Worm (Caenorhabditis elegans) whole organism, early embryonic: ENCODE data around the gene E02C12.19.

Experiments used
- B0310.2 ChIP-seq: sonication (generic microtip); optimal IDR thresholded peaks from 2 replicates; lab custom pipeline; 2016; ENCODE audit warnings: mild to moderate bottlenecking, missing genetic modification characterization, missing compliant biosample characterization
- F13C5.2 ChIP-seq: sonication (generic microtip); optimal IDR thresholded peaks from 2 replicates; lab custom pipeline; 2017; ENCODE audit warnings: mild to moderate bottlenecking, missing genetic modification characterization, inconsistent platforms, missing compliant biosample characterization
- aly-1 ChIP-seq: sonication (generic microtip); optimal IDR thresholded peaks from 2 replicates; lab custom pipeline; 2016; ENCODE audit warnings: missing genetic modification characterization, missing compliant biosample characterization
- ama-1 ChIP-seq: fragments of 150-350 bp; optimal IDR thresholded peaks from 2 replicates; lab custom pipeline; 2014
- ceh-13 ChIP-seq: fragments of 200-800 bp; sonication (Bioruptor generic); optimal IDR thresholded peaks from 2 replicates; lab custom pipeline; 2018; ENCODE audit warnings: mild to moderate bottlenecking, missing genetic modification characterization, missing compliant biosample characterization
- ceh-36 ChIP-seq: sonication (generic microtip); optimal IDR thresholded peaks from 2 replicates; lab custom pipeline; 2016; ENCODE audit warnings: missing genetic modification characterization, inconsistent platforms, missing compliant biosample characterization
- ets-7 ChIP-seq: sonication (generic microtip); optimal IDR thresholded peaks from 2 replicates; lab custom pipeline; 2016; ENCODE audit warnings: missing genotype, missing genetic modification characterization, missing compliant biosample characterization
- flt-1 ChIP-seq: fragments of 200-800 bp; sonication (Bioruptor generic); IDR thresholded peaks from 2 replicates; pipeline ENCODE4 v1.3.6; 2022; ENCODE audit warnings: missing genetic modification characterization, missing compliant biosample characterization
- hmbx-1 ChIP-seq: sonication (generic microtip); optimal IDR thresholded peaks from 2 replicates; lab custom pipeline; 2016; ENCODE audit warnings: mild to moderate bottlenecking, missing genetic modification characterization, missing compliant biosample characterization
- hmg-4 ChIP-seq: fragments of 200-800 bp; sonication (Bioruptor generic); optimal IDR thresholded peaks from 2 replicates; lab custom pipeline; 2018; ENCODE audit warnings: mild to moderate bottlenecking, missing genetic modification characterization, missing compliant biosample characterization
- hnd-1 ChIP-seq: sonication (generic microtip); optimal IDR thresholded peaks from 2 replicates; lab custom pipeline; 2016; ENCODE audit warnings: missing genetic modification characterization, missing compliant biosample characterization
- pes-1 ChIP-seq: fragments of 200-800 bp; sonication (Bioruptor generic); IDR thresholded peaks from 2 replicates; pipeline ENCODE4 v1.3.6; 2022; ENCODE audit warnings: missing genetic modification reagents, missing genetic modification characterization, missing compliant biosample characterization
- scrt-1 ChIP-seq: fragments of 200-800 bp; sonication (Bioruptor generic); IDR thresholded peaks from 2 replicates; pipeline ENCODE4 v1.3.6; 2022; ENCODE audit warnings: missing genetic modification characterization, missing compliant biosample characterization
- sea-1 ChIP-seq: fragments of 200-800 bp; sonication (Bioruptor generic); conservative IDR thresholded peaks from 2 replicates; pipeline ENCODE4 v1.3.6; 2022; ENCODE audit warnings: missing genetic modification characterization, missing compliant biosample characterization
- tbx-11 ChIP-seq: fragments of 200-800 bp; sonication (Bioruptor generic); IDR thresholded peaks from 2 replicates; pipeline ENCODE4 v1.3.6; 2022; ENCODE audit warnings: missing genetic modification characterization, missing compliant biosample characterization
- tbx-37 ChIP-seq: fragments of 200-800 bp; sonication (Bioruptor generic); conservative IDR thresholded peaks from 2 replicates; pipeline ENCODE4 v1.3.6; 2022; ENCODE audit warnings: missing genetic modification reagents, missing genetic modification characterization, missing compliant biosample characterization
- tra-4 ChIP-seq: sonication (generic microtip); optimal IDR thresholded peaks from 2 replicates; lab custom pipeline; 2017; ENCODE audit warnings: missing genetic modification characterization, missing compliant biosample characterization

E02C12.19 gene

DNA sequence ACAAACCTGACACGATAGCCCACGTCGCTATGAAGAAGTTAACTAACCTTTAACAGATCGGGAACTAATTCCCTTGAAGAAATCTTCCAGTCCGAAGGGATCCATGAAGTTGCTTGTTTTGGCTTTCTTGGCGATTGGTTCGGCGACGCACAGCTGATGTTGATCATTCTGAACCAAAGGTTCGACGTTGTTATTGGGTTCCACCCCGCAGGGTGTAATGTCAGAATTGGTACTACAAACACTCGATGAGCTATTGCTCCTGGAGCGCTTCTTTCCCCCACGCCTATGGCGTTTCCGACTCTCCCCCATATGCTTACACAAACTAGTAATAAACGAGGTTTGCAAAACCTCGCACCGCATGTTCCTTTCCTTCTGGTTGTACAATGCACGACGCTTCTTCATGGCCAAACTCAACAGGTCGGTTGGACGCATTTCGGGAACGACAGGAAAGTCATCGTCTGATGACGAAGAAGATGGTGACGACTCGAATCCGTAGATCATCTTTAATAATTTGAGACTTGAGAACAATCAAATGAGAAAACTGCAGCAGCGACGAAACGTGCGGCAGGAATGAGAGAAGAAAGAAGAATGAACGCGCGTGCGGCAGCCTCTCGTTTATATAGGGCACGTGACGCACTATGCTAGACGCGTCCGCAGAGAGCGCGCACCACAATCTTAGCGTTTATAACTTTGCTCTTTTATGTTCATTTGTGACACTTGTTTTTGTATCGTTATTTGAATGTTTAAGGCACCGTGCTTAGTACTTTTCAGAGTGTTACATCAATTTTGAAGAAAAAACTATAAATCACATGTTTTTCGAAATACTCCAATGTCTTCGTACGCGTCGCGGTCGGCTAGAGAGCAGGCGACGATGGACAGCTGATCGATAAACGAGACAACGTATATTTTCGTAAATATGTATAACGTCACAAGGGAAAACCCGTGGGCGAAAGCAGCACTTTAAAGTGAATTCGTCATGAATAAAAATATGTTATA lies 32.4 kb downstream of the E02C12.19 start, which contains the start of gene tos-1:
tos-1 (minus strand) TSS at position 575 of the 996 bp plus-strand sequence.
- TF ChIP-seq F13C5.2 (peak; percentile 98), tbx-11 (GFP tag; lab: Robert Waterston, UW) (peak; percentile 62), flt-1 (GFP tag; lab: Robert Waterston, UW) (peak; percentile 64), scrt-1 (GFP tag; lab: Robert Waterston, UW) (0 out of 2 replicates have a peak, but pooled peaks have one; percentile 45), sea-1 (peak; percentile 62; the same call in 1 of the 2 replicates), aly-1 (tag; lab: Kevin White, UChicago) (peak; percentile 70), hmg-4 (GFP tag; lab: Kevin White, UChicago) (peak; percentile 86), hnd-1 (tag; lab: Kevin White, UChicago) (peak; percentile 57), pes-1 (GFP tag; lab: Robert Waterston, UW) (peak; percentile 68), tbx-37 (GFP tag; lab: Robert Waterston, UW) (no peak), hmbx-1 (tag; lab: Kevin White, UChicago) (peak; percentile 66), ceh-36 (tag; lab: Kevin White, UChicago) (peak; percentile 70), tra-4 (tag; lab: Kevin White, UChicago) (peak; percentile 52), ama-1 (lab: Kevin White, UChicago) (peak; percentile 99), ets-7 (tag; lab: Kevin White, UChicago) (peak; percentile 54), B0310.2 (peak; percentile 62), ceh-13 (GFP tag; lab: Kevin White, UChicago) (peak; percentile 38)

DNA sequence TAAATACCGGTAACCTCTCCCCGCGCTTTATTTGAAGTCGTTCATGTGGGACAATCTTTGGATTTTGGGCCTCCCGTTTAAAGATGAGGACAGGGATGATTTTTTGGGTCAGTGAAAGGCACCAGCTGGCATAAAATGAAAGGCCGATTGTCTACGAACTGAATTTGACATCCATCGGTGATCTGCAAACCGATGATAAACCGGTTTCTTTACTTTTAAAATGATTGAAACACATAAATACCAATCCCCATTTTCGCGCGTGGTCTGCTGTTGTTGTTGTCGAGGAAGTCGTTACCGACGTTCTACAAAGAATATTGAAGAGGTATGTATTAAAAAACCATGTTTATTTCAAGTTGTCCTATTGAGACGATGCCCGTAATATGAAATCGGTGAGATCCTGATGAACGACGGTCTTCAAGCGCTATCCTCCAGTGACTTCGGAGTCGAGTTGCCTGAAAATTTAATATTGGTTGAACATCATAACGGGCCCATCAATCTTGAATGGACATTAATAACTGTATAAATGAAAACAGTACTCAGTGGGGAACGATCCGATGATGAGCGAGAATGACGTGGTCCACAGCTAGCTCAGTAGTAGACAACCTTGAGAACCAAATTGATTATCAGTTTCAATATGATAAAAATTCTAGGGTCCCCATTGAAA lies 33.2 kb downstream of the E02C12.19 start:
- no peak for TF ChIP-seq tbx-37 (GFP tag; lab: Robert Waterston, UW)
- TF ChIP-seq pes-1 (GFP tag; lab: Robert Waterston, UW), result peak; percentile 56; the same call in 1 of the 2 replicates
- peak; percentile 6 for TF ChIP-seq ama-1 (lab: Kevin White, UChicago)
- no peak for TF ChIP-seq F13C5.2
- 0 out of 2 replicates have a peak, but pooled peaks have one; percentile 46 for TF ChIP-seq tbx-11 (GFP tag; lab: Robert Waterston, UW)

DNA sequence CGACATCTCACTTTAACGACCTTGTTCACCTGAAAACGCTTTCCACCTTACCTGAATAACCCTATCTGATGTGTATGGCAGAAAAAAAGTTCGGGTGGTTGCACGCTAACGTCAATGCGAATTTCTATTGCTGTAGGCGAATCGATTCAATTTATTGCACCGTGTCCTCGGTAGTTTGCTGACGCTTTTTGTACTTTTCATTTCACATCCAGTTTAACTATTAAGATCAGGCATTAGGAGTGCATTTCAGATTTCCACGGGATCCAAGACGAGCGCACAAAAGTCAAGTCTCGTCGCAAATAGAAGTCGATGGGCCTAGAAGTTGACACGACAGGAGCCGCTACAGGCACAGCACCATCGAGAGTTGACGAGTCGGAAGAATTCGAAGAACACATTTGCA lies 34.0 kb downstream of the E02C12.19 start:
- TF ChIP-seq flt-1 (GFP tag; lab: Robert Waterston, UW) (peak; percentile 60; the same call in 1 of the 2 replicates), tbx-11 (GFP tag; lab: Robert Waterston, UW) (peak; percentile 38; the same call in 1 of the 2 replicates), pes-1 (GFP tag; lab: Robert Waterston, UW) (peak; percentile 69), sea-1 (peak; percentile 62; the same call in 1 of the 2 replicates)

DNA sequence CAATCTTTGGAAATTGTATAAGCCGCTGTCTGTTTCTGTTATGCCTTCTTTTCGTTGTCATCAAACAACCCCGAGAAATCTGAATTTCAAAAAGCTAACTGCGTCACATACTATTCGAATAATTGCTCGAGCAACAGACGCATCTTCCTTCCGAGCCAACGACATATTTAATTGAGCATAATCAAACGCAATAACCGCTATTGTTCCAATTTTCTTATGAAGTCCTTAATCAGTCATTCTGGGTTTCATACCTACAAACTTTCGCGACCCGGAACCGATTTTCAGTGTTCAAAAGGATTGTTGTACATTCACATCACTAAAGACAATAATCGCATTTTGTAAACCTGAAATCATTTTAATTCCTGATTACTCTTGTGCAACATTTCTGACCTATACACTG lies 34.5 kb downstream of the E02C12.19 start:
- peak; percentile 40; the same call in 1 of the 2 replicates for TF ChIP-seq scrt-1 (GFP tag; lab: Robert Waterston, UW)

DNA sequence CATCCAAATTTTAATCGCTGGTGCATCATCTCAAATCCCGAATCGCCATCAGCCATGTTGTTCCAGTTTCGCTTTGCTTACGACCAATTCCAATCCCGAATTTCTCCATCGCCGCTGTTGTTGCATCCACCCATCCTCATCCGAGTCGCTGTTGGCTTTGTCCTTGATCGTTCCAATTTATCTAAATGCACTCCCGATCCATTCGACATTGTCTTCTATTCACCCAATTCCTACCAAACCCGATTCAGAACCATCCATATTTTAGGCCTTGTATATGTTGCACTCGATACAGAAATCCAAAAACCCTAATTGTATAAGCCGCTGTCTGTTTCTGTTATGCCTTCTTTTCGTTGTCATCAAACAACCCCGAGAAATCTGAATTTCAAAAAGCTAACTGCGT lies 36.0 kb downstream of the E02C12.19 start:
- TF ChIP-seq hnd-1 (tag; lab: Kevin White, UChicago) (no peak), scrt-1 (GFP tag; lab: Robert Waterston, UW) (no peak), ceh-36 (tag; lab: Kevin White, UChicago) (no peak), ama-1 (lab: Kevin White, UChicago) (no peak), hmbx-1 (tag; lab: Kevin White, UChicago) (no peak)

DNA sequence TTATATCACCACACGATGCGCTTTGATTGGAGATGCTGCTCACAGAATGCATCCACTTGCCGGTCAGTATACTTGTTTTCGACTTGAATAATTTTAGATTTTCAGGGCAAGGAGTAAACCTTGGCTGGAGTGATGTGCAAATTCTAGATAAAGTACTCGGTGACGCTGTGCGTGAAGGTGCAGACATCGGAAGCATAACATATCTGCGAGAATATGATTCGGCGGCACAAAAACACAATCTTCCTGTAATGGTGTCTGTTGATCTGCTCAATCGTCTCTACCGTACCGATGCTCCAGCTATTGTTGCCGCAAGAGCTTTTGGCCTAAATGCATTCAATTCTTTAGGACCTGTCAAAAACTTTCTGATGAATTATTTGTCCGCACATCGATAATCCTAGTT lies 37.9 kb downstream of the E02C12.19 start:
- TF ChIP-seq scrt-1 (GFP tag; lab: Robert Waterston, UW) (no peak), sea-1 (0 out of 2 replicates have a peak, but pooled peaks have one; percentile 12), aly-1 (tag; lab: Kevin White, UChicago) (no peak), hmg-4 (GFP tag; lab: Kevin White, UChicago) (no peak), pes-1 (GFP tag; lab: Robert Waterston, UW) (no peak)

DNA sequence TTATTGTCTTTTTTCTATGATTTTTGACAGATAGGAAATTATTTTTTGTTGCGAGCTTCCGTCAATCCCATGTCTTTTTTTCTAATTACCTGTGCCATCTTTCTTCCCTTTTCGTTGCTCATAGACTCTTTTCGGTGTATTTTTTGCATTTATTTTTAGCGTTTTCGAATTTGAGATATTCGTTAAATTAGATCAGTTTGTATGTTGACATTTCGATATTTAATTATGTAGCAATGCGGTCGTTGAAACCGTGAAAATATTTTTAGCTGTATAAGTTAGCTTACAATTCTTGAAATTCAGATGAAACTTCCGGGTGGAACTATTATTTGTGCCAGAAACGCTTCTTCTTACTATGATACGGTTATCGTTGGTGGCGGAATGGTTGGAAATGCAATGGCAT lies 39.9 kb downstream of the E02C12.19 start, which contains the start of gene coq-6:
coq-6 (plus strand) TSS at position 301 of the 400 bp plus-strand sequence.
- TF ChIP-seq tbx-37 (GFP tag; lab: Robert Waterston, UW) (no peak), hnd-1 (tag; lab: Kevin White, UChicago) (no peak), tra-4 (tag; lab: Kevin White, UChicago) (no peak), ama-1 (lab: Kevin White, UChicago) (no peak), hmbx-1 (tag; lab: Kevin White, UChicago) (no peak)

DNA sequence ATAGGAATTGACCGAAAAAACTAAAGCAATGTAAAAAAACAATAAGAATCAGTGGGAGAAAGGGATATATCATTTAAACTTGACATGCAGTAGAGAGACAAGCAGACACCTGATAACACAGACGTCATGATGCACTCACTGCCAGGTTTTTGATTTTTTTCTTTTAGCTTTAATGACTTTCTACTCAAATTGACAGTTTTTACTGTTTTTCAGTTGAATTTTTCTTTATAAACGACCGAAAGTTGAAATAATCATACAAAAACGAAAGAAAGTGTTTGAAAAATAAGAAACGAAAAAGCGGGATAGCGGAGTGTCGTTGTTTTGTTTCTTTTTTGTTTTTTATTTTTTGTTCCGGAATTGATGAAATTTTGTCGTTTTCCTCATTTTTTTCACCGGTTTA lies 42.1 kb downstream of the E02C12.19 start, which contains the start of gene ucp-4:
ucp-4 (plus strand) TSS at position 83 of the 400 bp plus-strand sequence.
- no peak for TF ChIP-seq sea-1
- no peak for TF ChIP-seq flt-1 (GFP tag; lab: Robert Waterston, UW)
- TF ChIP-seq ceh-36 (tag; lab: Kevin White, UChicago), result no peak
- no peak for TF ChIP-seq ama-1 (lab: Kevin White, UChicago)
